Worm (Caenorhabditis elegans): ENCODE results near the gene fbxa-219.

- TF ChIP-seq ama-1 (optimal IDR thresholded peaks at IDR 0.05) (no peak), pes-1 (GFP tag; IDR thresholded peaks at IDR 0.05) (no peak), F13C5.2 (tag; optimal IDR thresholded peaks at IDR 0.05) (no peak), sea-1 (GFP tag; conservative IDR thresholded peaks at IDR 0.05) (no peak), tbx-11 (GFP tag; IDR thresholded peaks at IDR 0.05) (no peak)
Observed at ce11 chrIII:2313985-2314494, 22.8 kb downstream of the fbxa-219 start, which contains the start of the genes fbxa-66 and iffb-1.
